Worm (Caenorhabditis elegans): ENCODE measurements around the gene ZK1320.11.

ZK1320.11 gene

DNA sequence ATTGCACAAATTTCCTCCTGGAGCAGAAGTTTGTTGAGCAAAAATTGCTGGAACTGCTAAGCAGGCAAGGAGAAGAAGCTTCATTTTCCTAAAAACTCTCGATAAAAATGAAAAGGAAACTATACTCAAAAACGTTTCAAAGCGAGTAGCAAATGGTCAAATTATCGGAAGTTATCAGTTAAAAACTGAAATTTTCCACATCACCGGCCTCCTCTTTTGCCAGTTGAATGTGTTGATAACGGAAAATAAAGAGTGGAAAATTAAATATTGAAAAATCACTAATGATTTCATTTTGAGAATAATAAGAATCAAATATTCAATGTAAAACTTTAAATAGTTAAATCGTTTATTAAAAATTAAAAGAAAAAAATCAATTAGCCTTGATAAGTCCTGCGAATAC, 8.5 kb upstream of the ZK1320.11 start, which contains the start of gene ZK1320.2:
TSS of gene ZK1320.2 (minus strand) at position 88 of the 400 bp plus-strand sequence.
- TF ChIP-seq tra-4 (tag; optimal IDR thresholded peaks at IDR 0.05): no peak
- TF ChIP-seq scrt-1 (GFP tag; IDR thresholded peaks at IDR 0.05): no peak
- TF ChIP-seq F13C5.2 (tag; optimal IDR thresholded peaks at IDR 0.05): no peak
- no peak for TF ChIP-seq pes-1 (GFP tag; IDR thresholded peaks at IDR 0.05)
- TF ChIP-seq hnd-1 (tag; optimal IDR thresholded peaks at IDR 0.05): no peak
- TF ChIP-seq ceh-13 (GFP tag; optimal IDR thresholded peaks at IDR 0.05): no peak
- no peak for TF ChIP-seq tbx-37 (GFP tag; conservative IDR thresholded peaks at IDR 0.05)
- no peak for TF ChIP-seq tbx-11 (GFP tag; IDR thresholded peaks at IDR 0.05)
- TF ChIP-seq ceh-36 (tag; optimal IDR thresholded peaks at IDR 0.05): no peak
- TF ChIP-seq hmbx-1 (tag; optimal IDR thresholded peaks at IDR 0.05): no peak
- no peak for TF ChIP-seq aly-1 (tag; optimal IDR thresholded peaks at IDR 0.05)
- no peak for TF ChIP-seq ets-7 (tag; optimal IDR thresholded peaks at IDR 0.05)
- no peak for TF ChIP-seq flt-1 (GFP tag; IDR thresholded peaks at IDR 0.05)
- no peak for TF ChIP-seq ama-1 (optimal IDR thresholded peaks at IDR 0.05)
- TF ChIP-seq hmg-4 (GFP tag; optimal IDR thresholded peaks at IDR 0.05): no peak
- no peak for TF ChIP-seq sea-1 (GFP tag; conservative IDR thresholded peaks at IDR 0.05)
- no peak for TF ChIP-seq B0310.2 (tag; optimal IDR thresholded peaks at IDR 0.05)

DNA sequence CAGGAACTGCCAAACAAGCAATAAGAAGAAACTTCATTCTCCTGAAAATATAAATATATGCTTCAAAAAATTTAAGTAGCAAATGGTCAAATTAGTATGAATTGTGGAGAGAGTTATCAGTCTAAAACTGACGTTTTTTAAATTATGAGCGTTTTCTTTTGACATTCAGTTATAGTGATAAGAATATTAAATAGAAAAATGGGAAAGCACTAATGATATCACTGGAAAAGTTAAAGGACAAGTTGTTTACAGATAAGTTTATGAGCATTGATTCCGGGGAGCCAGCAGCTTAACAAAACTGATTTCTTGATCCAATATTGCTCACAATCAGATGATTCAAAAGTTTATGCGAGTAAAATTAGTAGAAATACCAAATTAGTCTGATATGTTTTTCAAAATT, 7.0 kb upstream of the ZK1320.11 start, which contains the start of gene ZK1320.3:
TSS of gene ZK1320.3 (minus strand) at position 41 of the 400 bp plus-strand sequence.
- TF ChIP-seq pes-1 (GFP tag; IDR thresholded peaks at IDR 0.05): no peak
- TF ChIP-seq hmg-4 (GFP tag; optimal IDR thresholded peaks at IDR 0.05): no peak
- TF ChIP-seq hmbx-1 (tag; optimal IDR thresholded peaks at IDR 0.05): no peak
- TF ChIP-seq B0310.2 (tag; optimal IDR thresholded peaks at IDR 0.05): no peak
- no peak for TF ChIP-seq ets-7 (tag; optimal IDR thresholded peaks at IDR 0.05)
- TF ChIP-seq sea-1 (GFP tag; conservative IDR thresholded peaks at IDR 0.05): no peak
- no peak for TF ChIP-seq aly-1 (tag; optimal IDR thresholded peaks at IDR 0.05)
- TF ChIP-seq tbx-37 (GFP tag; conservative IDR thresholded peaks at IDR 0.05): no peak
- no peak for TF ChIP-seq flt-1 (GFP tag; IDR thresholded peaks at IDR 0.05)
- no peak for TF ChIP-seq ceh-13 (GFP tag; optimal IDR thresholded peaks at IDR 0.05)
- TF ChIP-seq tbx-11 (GFP tag; IDR thresholded peaks at IDR 0.05): no peak
- TF ChIP-seq F13C5.2 (tag; optimal IDR thresholded peaks at IDR 0.05): no peak

DNA sequence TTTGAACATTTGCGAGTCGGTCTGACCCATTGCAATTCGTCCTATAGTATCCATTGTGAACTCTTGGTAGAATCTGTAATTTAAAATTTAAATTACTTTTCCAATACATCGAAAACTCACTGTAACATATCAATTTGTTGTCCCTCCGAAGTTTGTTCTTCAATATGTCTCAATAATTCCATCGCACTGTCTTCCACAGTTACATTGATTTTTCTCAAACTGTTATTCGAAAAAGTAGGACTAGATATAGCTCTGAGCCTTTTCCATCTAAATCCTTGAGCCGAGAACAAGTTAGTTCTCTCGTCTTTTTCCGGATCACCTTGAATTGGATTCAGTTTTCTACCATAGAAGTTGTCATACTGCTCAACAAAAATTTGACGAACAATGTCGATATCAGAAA, 5.3 kb upstream of the ZK1320.11 start:
- no peak for TF ChIP-seq tbx-37 (GFP tag; conservative IDR thresholded peaks at IDR 0.05)
- TF ChIP-seq F13C5.2 (tag; optimal IDR thresholded peaks at IDR 0.05): no peak
- no peak for TF ChIP-seq scrt-1 (GFP tag; IDR thresholded peaks at IDR 0.05)
- no peak for TF ChIP-seq ama-1 (optimal IDR thresholded peaks at IDR 0.05)
- no peak for TF ChIP-seq tra-4 (tag; optimal IDR thresholded peaks at IDR 0.05)

DNA sequence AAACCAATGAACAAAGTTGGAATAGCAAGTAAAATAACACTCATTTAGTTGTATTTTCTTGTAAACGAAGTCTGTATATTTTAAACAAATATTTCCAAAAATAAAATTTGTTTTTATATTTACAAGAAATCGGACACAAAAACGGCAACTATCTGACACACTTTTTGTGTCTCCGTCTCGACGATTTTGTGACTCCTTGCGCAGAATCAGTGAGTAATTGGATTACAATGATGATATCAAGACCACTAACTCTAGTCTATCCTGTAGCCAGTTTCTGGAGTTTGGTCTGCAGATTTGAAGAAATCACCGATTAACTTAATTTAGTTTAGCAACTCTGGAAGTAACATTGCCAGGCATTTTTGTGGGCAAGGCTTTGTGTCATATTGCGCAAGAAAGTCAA, 4.6 kb upstream of the ZK1320.11 start, which contains the start of gene cyp-13A10:
TSS of gene cyp-13A10 (minus strand) at position 88 of the 400 bp plus-strand sequence.
- TF ChIP-seq F13C5.2 (tag; optimal IDR thresholded peaks at IDR 0.05) (no peak), ceh-13 (GFP tag; optimal IDR thresholded peaks at IDR 0.05) (no peak), hmbx-1 (tag; optimal IDR thresholded peaks at IDR 0.05) (no peak), aly-1 (tag; optimal IDR thresholded peaks at IDR 0.05) (no peak), tbx-11 (GFP tag; IDR thresholded peaks at IDR 0.05) (no peak), tra-4 (tag; optimal IDR thresholded peaks at IDR 0.05) (no peak), sea-1 (GFP tag; conservative IDR thresholded peaks at IDR 0.05) (no peak), tbx-37 (GFP tag; conservative IDR thresholded peaks at IDR 0.05) (no peak), pes-1 (GFP tag; IDR thresholded peaks at IDR 0.05) (no peak)

DNA sequence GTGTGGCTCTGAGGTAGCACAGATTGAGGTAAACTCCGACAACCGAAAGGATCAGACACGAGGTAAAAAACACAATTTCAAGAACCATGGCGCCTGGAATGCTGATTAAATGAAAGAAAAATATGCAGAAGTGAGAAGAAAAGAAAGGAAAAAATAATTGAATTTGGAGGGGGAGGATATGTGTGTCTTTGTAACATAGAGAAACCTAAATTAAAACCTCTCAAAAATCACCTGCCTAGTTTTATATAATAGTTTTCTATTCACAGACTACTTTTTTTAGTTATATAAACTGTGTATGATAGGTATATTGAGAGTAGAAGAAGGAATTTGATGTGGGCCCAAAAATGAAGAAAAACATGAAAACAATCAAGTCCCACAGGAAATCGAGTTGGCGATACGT, 1.8 kb upstream of the ZK1320.11 start, which contains the start of gene ZK1320.5:
TSS of gene ZK1320.5 (minus strand) at position 101 of the 400 bp plus-strand sequence.
- TF ChIP-seq hmbx-1 (tag; optimal IDR thresholded peaks at IDR 0.05): no peak

DNA sequence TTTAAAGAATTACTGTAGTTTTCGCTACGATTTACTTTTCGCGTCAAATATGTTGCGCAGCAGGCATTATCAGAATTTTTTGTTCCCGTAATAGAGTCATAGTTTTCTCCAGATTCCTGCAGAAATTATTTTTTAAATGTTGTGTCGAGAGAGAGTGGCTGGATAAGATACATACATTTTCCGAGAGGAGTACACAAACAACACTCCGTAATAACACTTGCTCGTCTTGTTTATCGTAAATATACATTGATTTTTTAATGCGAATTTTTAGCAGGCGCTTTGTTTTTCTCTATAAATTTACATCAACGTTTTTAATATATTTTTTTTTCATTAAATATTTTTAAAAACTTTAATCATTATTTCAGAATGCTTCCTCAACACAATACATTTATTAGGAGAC, 1.5 kb downstream of the ZK1320.11 start, which contains the start of gene taf-8:
TSS of gene taf-8 (plus strand) at position 360 of the 400 bp plus-strand sequence.
- TF ChIP-seq hmg-4 (GFP tag; optimal IDR thresholded peaks at IDR 0.05) (no peak), F13C5.2 (tag; optimal IDR thresholded peaks at IDR 0.05) (peak; percentile 7), tra-4 (tag; optimal IDR thresholded peaks at IDR 0.05) (no peak)

DNA sequence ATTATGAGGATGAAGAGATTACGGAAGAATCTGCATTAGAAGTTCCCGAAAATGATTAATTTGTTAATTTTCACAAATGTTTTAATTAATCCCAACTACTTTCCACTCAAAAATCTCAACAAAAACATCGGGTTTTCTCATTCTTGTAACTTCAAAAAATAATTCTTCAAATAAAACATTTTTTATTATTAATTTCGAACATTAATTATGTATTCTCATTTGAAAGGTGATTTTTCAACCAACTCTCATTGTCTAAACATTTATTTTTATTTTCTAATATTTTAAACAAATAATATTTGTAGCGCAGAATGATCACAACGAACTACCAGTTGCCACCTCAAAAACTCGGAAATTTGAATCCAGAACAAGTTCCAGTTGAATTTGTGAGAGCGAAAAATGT, 3.9 kb downstream of the ZK1320.11 start, which contains the start of gene ZK1320.7:
TSS of gene ZK1320.7 (plus strand) at position 301 of the 400 bp plus-strand sequence.
- TF ChIP-seq hmg-4 (GFP tag; optimal IDR thresholded peaks at IDR 0.05): no peak
- no peak for TF ChIP-seq ets-7 (tag; optimal IDR thresholded peaks at IDR 0.05)
- no peak for TF ChIP-seq ama-1 (optimal IDR thresholded peaks at IDR 0.05)
- no peak for TF ChIP-seq hmbx-1 (tag; optimal IDR thresholded peaks at IDR 0.05)
- TF ChIP-seq ceh-13 (GFP tag; optimal IDR thresholded peaks at IDR 0.05): no peak
- no peak for TF ChIP-seq flt-1 (GFP tag; IDR thresholded peaks at IDR 0.05)
- no peak for TF ChIP-seq hnd-1 (tag; optimal IDR thresholded peaks at IDR 0.05)

DNA sequence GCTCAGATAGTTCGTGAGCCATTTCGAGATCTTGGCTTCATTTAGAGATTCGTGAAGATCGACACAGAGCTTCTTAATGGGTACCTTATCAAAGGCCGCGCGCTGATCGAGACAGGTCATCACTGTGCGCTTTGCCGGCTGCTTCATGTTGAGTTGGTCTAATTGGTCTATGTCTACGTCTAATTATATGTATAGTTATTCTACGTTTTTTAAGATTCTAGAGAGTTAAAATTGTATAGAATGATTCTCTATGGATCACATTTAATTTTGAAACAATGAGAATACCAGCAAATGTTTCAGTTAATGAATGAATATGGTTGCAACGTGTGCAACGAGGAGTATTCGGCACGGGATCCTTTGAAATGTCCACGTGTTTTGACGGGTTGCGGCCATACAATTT, 7.3 kb downstream of the ZK1320.11 start, which contains the start of gene arc-1:
TSS of gene arc-1 (plus strand) at position 301 of the 400 bp plus-strand sequence.
- TF ChIP-seq ceh-36 (tag; optimal IDR thresholded peaks at IDR 0.05) (no peak), hmbx-1 (tag; optimal IDR thresholded peaks at IDR 0.05) (no peak), aly-1 (tag; optimal IDR thresholded peaks at IDR 0.05) (no peak), flt-1 (GFP tag; IDR thresholded peaks at IDR 0.05) (no peak), hnd-1 (tag; optimal IDR thresholded peaks at IDR 0.05) (no peak), scrt-1 (GFP tag; IDR thresholded peaks at IDR 0.05) (no peak), hmg-4 (GFP tag; optimal IDR thresholded peaks at IDR 0.05) (no peak), sea-1 (GFP tag; conservative IDR thresholded peaks at IDR 0.05) (no peak), ama-1 (optimal IDR thresholded peaks at IDR 0.05) (no peak), tbx-37 (GFP tag; conservative IDR thresholded peaks at IDR 0.05) (no peak), ets-7 (tag; optimal IDR thresholded peaks at IDR 0.05) (no peak), B0310.2 (tag; optimal IDR thresholded peaks at IDR 0.05) (no peak), tra-4 (tag; optimal IDR thresholded peaks at IDR 0.05) (no peak), pes-1 (GFP tag; IDR thresholded peaks at IDR 0.05) (no peak), tbx-11 (GFP tag; IDR thresholded peaks at IDR 0.05) (no peak)
